Fruit fly (Drosophila melanogaster) ovary, adult (tissue): ENCODE data around the gene fzr.

Experiments used
- CG17801 ChIP-seq: fragments of 200-800 bp; optimal IDR thresholded peaks from 2 replicates; lab custom pipeline; 2019; ENCODE audit warnings: missing biosample characterization, mild to moderate bottlenecking, missing genetic modification characterization, moderate library complexity; ENCODE audit not compliant: partially characterized antibody

The fzr gene

dm6 chrX:4644768-4645167 is 34.6 kb downstream of the fzr start, which contains the start of gene CG3062:
TSS of gene CG3062 (minus strand) at chrX:4644868.
- no peak for TF ChIP-seq CG17801 (GFP tag; lab: Kevin White, UChicago)

DNA sequence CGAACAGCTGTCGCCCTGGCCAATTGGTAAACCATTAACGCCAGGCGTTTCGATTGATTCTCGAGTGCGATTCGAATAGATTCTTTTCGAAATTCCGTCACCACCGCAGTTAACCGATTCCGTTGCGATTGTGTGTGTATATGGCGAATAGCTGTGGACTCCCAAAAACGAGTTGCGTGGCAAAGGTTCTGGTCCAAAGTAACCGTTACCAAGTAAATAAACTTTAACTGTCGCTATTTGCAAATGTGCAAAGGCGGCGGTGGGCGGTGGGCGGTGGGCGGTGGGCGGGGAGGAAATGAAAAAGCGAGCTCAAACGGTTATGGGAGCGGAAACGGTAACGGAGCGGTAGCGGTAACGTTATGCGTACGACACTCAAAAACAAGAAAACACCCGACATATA is 35.5 kb downstream of the fzr start, which contains the start of gene CG3081:
TSS of gene CG3081 (minus strand) at position 101 of the 400 bp plus-strand sequence.
- TF ChIP-seq CG17801 (GFP tag; lab: Kevin White, UChicago): no peak

dm6 chrX:4635856-4636486 is 43.4 kb downstream of the fzr start, which contains the start of the genes Alms1a and pon:
TSS of gene Alms1a (minus strand) at chrX:4636004.
TSS of gene pon (plus strand) at chrX:4636318.
- TF ChIP-seq CG17801 (GFP tag; lab: Kevin White, UChicago): no peak

DNA sequence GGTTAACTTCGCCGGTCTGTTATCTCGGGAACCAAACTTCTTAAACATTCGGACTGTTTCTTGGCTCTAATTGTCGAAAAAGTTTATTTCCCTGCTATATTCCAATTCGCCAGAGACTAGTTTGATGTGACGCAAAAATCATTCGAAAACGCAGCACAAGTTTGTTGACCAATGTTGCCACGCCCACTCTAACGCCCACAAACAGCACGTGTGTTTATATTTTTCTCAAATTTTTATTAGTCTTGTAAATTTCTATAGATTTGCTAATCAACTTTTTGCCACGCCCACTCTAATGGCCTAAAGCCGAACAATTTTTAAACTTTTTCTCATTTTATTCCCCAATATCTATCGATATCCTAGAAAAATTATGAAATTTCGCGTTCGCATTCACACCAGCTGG is 48.5 kb downstream of the fzr start, which contains the start of gene Alms1b:
TSS of gene Alms1b (minus strand) at position 101 of the 400 bp plus-strand sequence.
- TF ChIP-seq CG17801 (GFP tag; lab: Kevin White, UChicago): no peak

dm6 chrX:4627160-4627559 is 52.2 kb downstream of the fzr start:
- no peak for TF ChIP-seq CG17801 (GFP tag; lab: Kevin White, UChicago)

DNA sequence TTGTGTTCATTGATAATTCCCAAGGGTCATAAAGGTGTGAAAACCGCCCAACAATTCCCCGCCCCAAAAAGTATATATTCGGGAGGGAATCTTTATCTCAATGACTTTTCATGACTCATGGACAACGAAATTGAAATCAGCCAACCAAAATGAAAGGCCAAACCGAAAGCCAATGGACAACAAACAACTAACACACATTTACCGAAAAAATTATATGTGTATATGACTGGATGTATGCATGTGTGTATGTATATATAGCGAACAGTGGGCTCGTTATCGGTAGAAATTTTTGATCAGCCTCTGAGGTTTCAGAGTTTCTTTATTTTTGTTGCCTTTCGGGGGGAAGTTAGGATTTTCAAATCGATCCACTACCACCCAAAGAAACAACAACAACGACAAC is 60.5 kb downstream of the fzr start:
- TF ChIP-seq CG17801 (GFP tag; lab: Kevin White, UChicago): no peak
